Worm (Caenorhabditis elegans) whole organism, late embryonic: ENCODE results near the gene Y54F10BM.6.

Source experiments
- ahr-1 ChIP-seq: sonication (generic microtip); optimal IDR thresholded peaks from 2 replicates; lab custom pipeline; 2016; ENCODE audit warnings: missing genetic modification characterization, missing compliant biosample characterization
- ama-1 ChIP-seq: fragments of 150-350 bp; optimal IDR thresholded peaks from 2 replicates; lab custom pipeline; 2014
- gmeb-2 ChIP-seq: sonication (generic microtip); optimal IDR thresholded peaks from 2 replicates; lab custom pipeline; 2016; ENCODE audit warnings: missing genetic modification characterization, inconsistent platforms, missing compliant biosample characterization
- lim-6 ChIP-seq: sonication (generic microtip); optimal IDR thresholded peaks from 2 replicates; lab custom pipeline; 2016; ENCODE audit warnings: missing genetic modification characterization, missing compliant biosample characterization
- madf-2 ChIP-seq: sonication (generic microtip); optimal IDR thresholded peaks from 2 replicates; lab custom pipeline; 2017; ENCODE audit warnings: missing genetic modification characterization, missing compliant biosample characterization
- pag-3 ChIP-seq: sonication (generic microtip); optimal IDR thresholded peaks from 2 replicates; lab custom pipeline; 2016; ENCODE audit warnings: missing compliant biosample characterization, missing genetic modification characterization, borderline replicate concordance
- pax-1 ChIP-seq: fragments of 150-350 bp; optimal IDR thresholded peaks from 2 replicates; lab custom pipeline; 2014; ENCODE audit warnings: missing biosample characterization, missing genetic modification characterization
- sox-2 ChIP-seq: fragments of 200-800 bp; sonication (Bioruptor generic); IDR thresholded peaks from 2 replicates; pipeline ENCODE4 v1.3.6; 2022; ENCODE audit warnings: missing genetic modification reagents, missing genetic modification characterization, missing compliant biosample characterization

- TF ChIP-seq sox-2 (GFP tag; lab: Robert Waterston, UW) (no peak), pag-3 (tag; lab: Kevin White, UChicago) (no peak), ama-1 (no peak), ahr-1 (no peak), pax-1 (tag; lab: Kevin White, UChicago) (no peak), madf-2 (no peak), gmeb-2 (tag; lab: Kevin White, UChicago) (no peak), lim-6 (tag; lab: Kevin White, UChicago) (no peak)
Observed at ce11 chrIII:2224478-2224877, 38.6 kb upstream of the Y54F10BM.6 start, which contains the start of gene fbxa-38.
